Worm (Caenorhabditis elegans): ENCODE results near the gene T01E8.1.

DNA sequence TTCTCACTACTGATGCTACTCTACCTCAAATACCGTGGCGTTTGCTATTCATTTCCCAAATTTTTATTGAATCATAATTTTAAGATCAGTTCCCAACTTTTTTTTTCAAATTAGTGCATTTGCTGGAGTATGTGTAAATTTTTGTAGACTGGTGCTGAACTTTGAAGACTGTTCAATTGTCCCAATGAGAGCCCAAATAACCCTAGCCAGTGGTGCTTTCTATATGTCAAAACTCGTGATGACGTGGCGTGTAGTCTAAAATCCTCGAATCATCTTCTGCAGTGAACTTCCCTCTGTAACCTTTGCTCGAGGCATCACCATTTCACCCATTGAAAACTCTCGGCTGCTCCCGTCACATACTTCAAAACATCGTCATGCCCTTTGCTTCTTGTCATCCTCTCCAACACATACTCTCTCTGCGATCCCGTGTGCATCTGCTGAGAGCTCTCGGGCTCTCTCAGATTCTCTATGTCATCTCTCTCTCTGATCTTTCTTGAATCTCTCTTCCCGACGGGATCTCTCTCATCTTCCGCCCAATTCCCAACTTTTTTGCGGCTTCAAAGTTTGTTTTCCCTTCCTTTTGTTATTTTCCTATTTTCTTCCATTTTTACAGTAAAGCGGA lies 2.0 kb upstream of the T01E8.1 start:
- TF ChIP-seq pat-9 (tag; optimal IDR thresholded peaks at IDR 0.05) (no peak), ceh-2 (tag; optimal IDR thresholded peaks at IDR 0.05) (no peak), lim-6 (tag; optimal IDR thresholded peaks at IDR 0.05) (no peak)

Data from whole organism, late embryonic.